Fruit fly (Drosophila melanogaster): Measurements from ENCODE around the gene CG43348.

CG43348 gene

dm6 chr2L:1213587-1213986 lies 14.4 kb downstream of the CG43348 start (continued):
- TF ChIP-seq CG1603 (tag; optimal IDR thresholded peaks at IDR 0.05) = peak; percentile 43
- no peak for TF ChIP-seq CG11093 (GFP tag; IDR thresholded peaks at IDR 0.05)
- TF ChIP-seq ken (GFP tag; IDR thresholded peaks at IDR 0.05) = peak; percentile 30; the same call in 1 of the 3 replicates
- TF ChIP-seq ato (GFP tag; IDR thresholded peaks at IDR 0.05; ENCODE audit: partially characterized antibody) = no peak
- peak; percentile 41 for TF ChIP-seq Fer1 (GFP tag; optimal IDR thresholded peaks at IDR 0.05)
- no peak for TF ChIP-seq tll (GFP tag; optimal IDR thresholded peaks at IDR 0.05)
- TF ChIP-seq CG2120 (GFP tag; optimal IDR thresholded peaks at IDR 0.05) = no peak
- TF ChIP-seq unc-4 (GFP tag; IDR thresholded peaks at IDR 0.05; ENCODE audit: partially characterized antibody) = no peak
- TF ChIP-seq CG10979 (tag; optimal IDR thresholded peaks at IDR 0.05) = peak; percentile 26
- no peak for TF ChIP-seq CG17328 (GFP tag; IDR thresholded peaks at IDR 0.05)
- TF ChIP-seq Antp (GFP tag; optimal IDR thresholded peaks at IDR 0.05) = peak; percentile 24
- no peak for TF ChIP-seq cad (GFP tag; optimal IDR thresholded peaks at IDR 0.05)
- no peak for TF ChIP-seq CG5180 (GFP tag; optimal IDR thresholded peaks at IDR 0.05)
- TF ChIP-seq CG10959 (GFP tag; IDR thresholded peaks at IDR 0.05) = no peak
- TF ChIP-seq Sox100B (GFP tag; optimal IDR thresholded peaks at IDR 0.05) = no peak
- no peak for TF ChIP-seq peb (GFP tag; IDR thresholded peaks at IDR 0.05)
- TF ChIP-seq Ssrp (tag; optimal IDR thresholded peaks at IDR 0.05) = no peak
- TF ChIP-seq CG1792 (GFP tag; optimal IDR thresholded peaks at IDR 0.05) = no peak
- no peak for TF ChIP-seq CG10321 (GFP tag; IDR thresholded peaks at IDR 0.05)
- TF ChIP-seq ranshi (GFP tag; IDR thresholded peaks at IDR 0.05) = 0 out of 2 replicates have a peak, but pooled peaks have one; percentile 10
- TF ChIP-seq seq (GFP tag; IDR thresholded peaks at IDR 0.05) = no peak
- TF ChIP-seq Deaf1 (tag; optimal IDR thresholded peaks at IDR 0.05) = no peak
- no peak for TF ChIP-seq fd102C (GFP tag; optimal IDR thresholded peaks at IDR 0.05)
- TF ChIP-seq CG8944 (GFP tag; optimal IDR thresholded peaks at IDR 0.05) = no peak
- no peak for TF ChIP-seq CG9215 (GFP tag; IDR thresholded peaks at IDR 0.05)
- TF ChIP-seq Hr3 (GFP tag; optimal IDR thresholded peaks at IDR 0.05) = peak; percentile 5
- TF ChIP-seq al (GFP tag; IDR thresholded peaks at IDR 0.05) = no peak
- TF ChIP-seq CG32767 (GFP tag; IDR thresholded peaks at IDR 0.05) = no peak
- TF ChIP-seq CG2199 (GFP tag; IDR thresholded peaks at IDR 0.05) = no peak
- no peak for TF ChIP-seq Chrac-16 (GFP tag; optimal IDR thresholded peaks at IDR 0.05)
- no peak for TF ChIP-seq lbe (GFP tag; optimal IDR thresholded peaks at IDR 0.05)
- no peak for TF ChIP-seq CG11247 (GFP tag; IDR thresholded peaks at IDR 0.05)
- TF ChIP-seq sd (tag; optimal IDR thresholded peaks at IDR 0.05) = no peak
- no peak for TF ChIP-seq CG6654 (GFP tag; optimal IDR thresholded peaks at IDR 0.05)
- TF ChIP-seq Camta (GFP tag; optimal IDR thresholded peaks at IDR 0.05) = no peak
- TF ChIP-seq chif (GFP tag; optimal IDR thresholded peaks at IDR 0.05) = no peak
- no peak for TF ChIP-seq HLHmδ (GFP tag; optimal IDR thresholded peaks at IDR 0.05)
- TF ChIP-seq CG14965 (GFP tag; optimal IDR thresholded peaks at IDR 0.05; ENCODE audit: borderline replicate concordance) = no peak
- TF ChIP-seq luna (GFP tag; optimal IDR thresholded peaks at IDR 0.05) = no peak
- TF ChIP-seq D19B (GFP tag; optimal IDR thresholded peaks at IDR 0.05) = no peak
- 0 out of 2 replicates have a peak, but pooled peaks have one; percentile 17 for TF ChIP-seq H2.0 (GFP tag; IDR thresholded peaks at IDR 0.05)
- peak; percentile 13 for TF ChIP-seq unpg (GFP tag; optimal IDR thresholded peaks at IDR 0.05)
- TF ChIP-seq CG15011 (GFP tag; optimal IDR thresholded peaks at IDR 0.05) = no peak
- TF ChIP-seq CG5245 (GFP tag; optimal IDR thresholded peaks at IDR 0.05) = no peak
- no peak for TF ChIP-seq abd-A (tag; optimal IDR thresholded peaks at IDR 0.05)
- no peak for TF ChIP-seq CG18619 (GFP tag; optimal IDR thresholded peaks at IDR 0.05)
- peak; percentile 8 for TF ChIP-seq CG30403 (GFP tag; optimal IDR thresholded peaks at IDR 0.05)
- no peak for TF ChIP-seq CG4360 (GFP tag; IDR thresholded peaks at IDR 0.05)
- no peak for TF ChIP-seq stwl (tag; optimal IDR thresholded peaks at IDR 0.05)
- TF ChIP-seq E2f2 (GFP tag; IDR thresholded peaks at IDR 0.05) = 0 out of 2 replicates have a peak, but pooled peaks have one; percentile 8
- peak; percentile 70 for TF ChIP-seq Med (GFP tag)
- TF ChIP-seq ci (GFP tag; IDR thresholded peaks at IDR 0.05) = 0 out of 3 replicates have a peak, but pooled peaks have one; percentile 45

Data from whole organism, embryonic.